Fruit fly (Drosophila melanogaster) whole organism, embryonic: Measurements from ENCODE around the gene Cpr67Fa1.
A peak's percentile ranks its signal among the peaks of the same experiment; 100 is the strongest.

Experiments
- Abd-B ChIP-seq: fragments of 200-800 bp; sonication (Bioruptor generic); optimal IDR thresholded peaks from 2 replicates; lab custom pipeline; 2018; ENCODE audit warnings: missing biosample characterization, mild to moderate bottlenecking, missing genetic modification characterization, moderate library complexity
- Awh ChIP-seq: fragments of 200-800 bp; sonication (Bioruptor generic); IDR thresholded peaks from 2 replicates; pipeline ENCODE4, ENCODE4 v1.3.6; 2022; ENCODE audit warnings: missing biosample characterization, missing genetic modification characterization
- Bdp1 ChIP-seq: fragments of 200-800 bp; sonication (Bioruptor generic); optimal IDR thresholded peaks from 3 replicates; lab custom pipeline; 2016; ENCODE audit warnings: missing biosample characterization, missing genetic modification characterization
- CG1024 ChIP-seq: fragments of 200-800 bp; sonication (Bioruptor generic); IDR thresholded peaks from 2 replicates; pipeline ENCODE4 v1.3.6; 2022; ENCODE audit warnings: missing biosample characterization, missing genetic modification characterization
- CG10654 ChIP-seq: fragments of 200-800 bp; sonication (Bioruptor generic); optimal IDR thresholded peaks from 2 replicates; lab custom pipeline; 2016; ENCODE audit warnings: missing biosample characterization, missing genetic modification characterization
- CG13624 ChIP-seq: fragments of 200-800 bp; sonication (Bioruptor generic); optimal IDR thresholded peaks from 2 replicates; lab custom pipeline; 2016; ENCODE audit warnings: missing biosample characterization, missing genetic modification characterization
- CG14710 ChIP-seq: fragments of 200-800 bp; sonication (Bioruptor generic); optimal IDR thresholded peaks from 3 replicates; lab custom pipeline; 2019; ENCODE audit warnings: missing biosample characterization, mild to moderate bottlenecking, missing genetic modification characterization, moderate library complexity
- CG18011 ChIP-seq: fragments of 200-800 bp; sonication (Bioruptor generic); optimal IDR thresholded peaks from 2 replicates; lab custom pipeline; 2017; ENCODE audit warnings: missing biosample characterization, missing genetic modification characterization, mild to moderate bottlenecking, moderate library complexity, missing genotype
- CG1832 ChIP-seq: fragments of 200-800 bp; sonication (Bioruptor generic); optimal IDR thresholded peaks from 2 replicates; lab custom pipeline; 2017; ENCODE audit warnings: missing biosample characterization, mild to moderate bottlenecking, missing genetic modification characterization, inconsistent platforms
- CG30020 ChIP-seq: fragments of 200-800 bp; optimal IDR thresholded peaks from 2 replicates; lab custom pipeline; 2019; ENCODE audit warnings: missing biosample characterization, mild to moderate bottlenecking, missing genetic modification characterization, moderate library complexity
- CG31224 ChIP-seq: fragments of 200-800 bp; sonication (Bioruptor generic); IDR thresholded peaks from 2 replicates; pipeline ENCODE4 v1.3.6; 2022; ENCODE audit warnings: missing biosample characterization, missing genetic modification characterization
- CG3281 ChIP-seq: fragments of 200-800 bp; sonication (Bioruptor generic); optimal IDR thresholded peaks from 3 replicates; lab custom pipeline; 2017; ENCODE audit warnings: missing biosample characterization, mild to moderate bottlenecking, missing genetic modification characterization
- CG3726 ChIP-seq: fragments of 200-800 bp; sonication (Bioruptor generic); IDR thresholded peaks from 3 replicates; pipeline ENCODE4, ENCODE4 v1.3.6; 2022; ENCODE audit warnings: missing biosample characterization, missing genetic modification characterization
- CG4617 ChIP-seq: fragments of 200-800 bp; sonication (Bioruptor generic); optimal IDR thresholded peaks from 3 replicates; lab custom pipeline; 2016; ENCODE audit warnings: missing biosample characterization, missing genetic modification characterization, borderline replicate concordance
- CG6654 ChIP-seq: fragments of 200-800 bp; sonication (Bioruptor generic); optimal IDR thresholded peaks from 2 replicates; lab custom pipeline; 2017; ENCODE audit warnings: missing biosample characterization, mild to moderate bottlenecking, missing genetic modification characterization
- CG8765 ChIP-seq: fragments of 200-800 bp; sonication (Bioruptor generic); IDR thresholded peaks from 2 replicates; pipeline ENCODE4 v1.3.6; 2022; ENCODE audit warnings: missing biosample characterization, missing genetic modification characterization
- Deaf1 ChIP-seq: fragments of 200-800 bp; optimal IDR thresholded peaks from 3 replicates; lab custom pipeline; 2019; ENCODE audit warnings: missing biosample characterization, mild to moderate bottlenecking, missing genetic modification characterization, moderate library complexity
- Dref ChIP-seq: fragments of 200-800 bp; sonication (Bioruptor generic); IDR thresholded peaks from 2 replicates; pipeline ENCODE4 v1.3.6; 2022; ENCODE audit warnings: missing biosample characterization, missing genetic modification characterization
- Gug ChIP-seq: fragments of 200-800 bp; sonication (Bioruptor generic); IDR thresholded peaks from 4 replicates; pipeline ENCODE4 v1.3.6; 2022; ENCODE audit warnings: missing biosample characterization, missing genetic modification characterization
- Hey ChIP-seq: fragments of 200-800 bp; sonication (Bioruptor generic); optimal IDR thresholded peaks from 3 replicates; lab custom pipeline; 2018; ENCODE audit warnings: missing biosample characterization, mild to moderate bottlenecking, missing genetic modification characterization
- Hmx ChIP-seq: fragments of 200-800 bp; sonication (Bioruptor generic); optimal IDR thresholded peaks from 2 replicates; lab custom pipeline; 2016; ENCODE audit warnings: missing biosample characterization, missing genetic modification characterization
- Jarid2 ChIP-seq: fragments of 200-800 bp; sonication (Bioruptor generic); optimal IDR thresholded peaks from 3 replicates; lab custom pipeline; 2017; ENCODE audit warnings: mild to moderate bottlenecking, missing biosample characterization, missing genetic modification reagents, missing genetic modification characterization
- Sox100B ChIP-seq: fragments of 200-800 bp; sonication (Bioruptor generic); optimal IDR thresholded peaks from 3 replicates; lab custom pipeline; 2018; ENCODE audit warnings: missing biosample characterization, mild to moderate bottlenecking, missing genetic modification characterization
- ato ChIP-seq: fragments of 200-800 bp; sonication (Bioruptor generic); IDR thresholded peaks from 2 replicates; pipeline ENCODE4 v1.3.6; 2022; ENCODE audit warnings: missing biosample characterization, missing genetic modification characterization; ENCODE audit not compliant: partially characterized antibody
- az2 ChIP-seq: fragments of 200-800 bp; sonication (Bioruptor generic); optimal IDR thresholded peaks from 3 replicates; lab custom pipeline; 2016; ENCODE audit warnings: missing biosample characterization, missing genetic modification characterization
- caup ChIP-seq: fragments of 200-800 bp; sonication (Bioruptor generic); optimal IDR thresholded peaks from 3 replicates; lab custom pipeline; 2017; ENCODE audit warnings: missing biosample characterization, mild to moderate bottlenecking, missing genetic modification characterization, moderate library complexity; ENCODE audit not compliant: severe bottlenecking
- cg ChIP-seq: fragments of 200-800 bp; sonication (Bioruptor generic); optimal IDR thresholded peaks from 3 replicates; lab custom pipeline; 2019; ENCODE audit warnings: missing biosample characterization, mild to moderate bottlenecking, missing genetic modification characterization, moderate library complexity
- chm ChIP-seq: fragments of 200-800 bp; sonication (Bioruptor generic); IDR thresholded peaks from 2 replicates; pipeline ENCODE4 v1.3.6; 2022; ENCODE audit warnings: missing biosample characterization, missing genetic modification characterization
- corto ChIP-seq: fragments of 200-800 bp; sonication (Bioruptor generic); optimal IDR thresholded peaks from 2 replicates; lab custom pipeline; 2016; ENCODE audit warnings: missing biosample characterization, mild to moderate bottlenecking, missing genetic modification characterization, moderate library complexity
- cwo ChIP-seq: fragments of 200-800 bp; sonication (Bioruptor generic); optimal IDR thresholded peaks from 3 replicates; lab custom pipeline; 2017; ENCODE audit warnings: missing biosample characterization, missing genetic modification characterization, mild to moderate bottlenecking, moderate library complexity, missing genetic modification reagents
- dati ChIP-seq: fragments of 200-800 bp; sonication (Bioruptor generic); IDR thresholded peaks from 2 replicates; pipeline ENCODE4 v1.3.6; 2022; ENCODE audit warnings: missing biosample characterization, missing genetic modification characterization
- dysf ChIP-seq: fragments of 200-800 bp; sonication (Bioruptor generic); IDR thresholded peaks from 3 replicates; pipeline ENCODE4 v1.3.6; 2022; ENCODE audit warnings: missing biosample characterization, missing genetic modification characterization
- esg ChIP-seq: fragments of 200-800 bp; sonication (Bioruptor generic); conservative IDR thresholded peaks from 2 replicates; pipeline ENCODE4 v1.3.6; 2022; ENCODE audit warnings: missing biosample characterization, missing genetic modification characterization
- eve ChIP-seq, 2 experiments: fragments of >200 bp; optimal IDR thresholded peaks; 2 replicates each; lab custom pipeline; 2017; ENCODE audit warnings: missing biosample characterization in 2 of 2, missing genetic modification characterization in 2 of 2
- fd102C ChIP-seq: fragments of 200-800 bp; sonication (Bioruptor generic); optimal IDR thresholded peaks from 2 replicates; lab custom pipeline; 2018; ENCODE audit warnings: missing biosample characterization, mild to moderate bottlenecking, missing genetic modification characterization, moderate library complexity
- fd96Cb ChIP-seq: fragments of 200-800 bp; sonication (Bioruptor generic); optimal IDR thresholded peaks from 2 replicates; lab custom pipeline; 2018; ENCODE audit warnings: missing biosample characterization, mild to moderate bottlenecking, missing genetic modification characterization, moderate library complexity
- kah ChIP-seq: fragments of 200-800 bp; sonication (Bioruptor generic); optimal IDR thresholded peaks from 2 replicates; lab custom pipeline; 2018; ENCODE audit warnings: missing biosample characterization, mild to moderate bottlenecking, missing genetic modification characterization
- kni ChIP-seq: fragments of 200-800 bp; sonication (Bioruptor generic); optimal IDR thresholded peaks from 3 replicates; lab custom pipeline; 2017; ENCODE audit warnings: mild to moderate bottlenecking, missing biosample characterization, missing genetic modification reagents, missing genetic modification characterization
- maf-S ChIP-seq: fragments of 200-800 bp; sonication (Bioruptor generic); optimal IDR thresholded peaks from 2 replicates; lab custom pipeline; 2016; ENCODE audit warnings: missing biosample characterization, missing genetic modification characterization
- nerfin-1 ChIP-seq: fragments of 200-800 bp; sonication (Bioruptor generic); optimal IDR thresholded peaks from 3 replicates; lab custom pipeline; 2019; ENCODE audit warnings: missing biosample characterization, mild to moderate bottlenecking, missing genetic modification characterization, moderate library complexity
- otp ChIP-seq: fragments of 200-800 bp; sonication (Bioruptor generic); IDR thresholded peaks from 3 replicates; pipeline ENCODE4, ENCODE4 v1.3.6; 2022; ENCODE audit warnings: missing biosample characterization, missing genetic modification characterization
- sd ChIP-seq: fragments of 200-800 bp; sonication (Bioruptor generic); optimal IDR thresholded peaks from 3 replicates; lab custom pipeline; 2018; ENCODE audit warnings: missing biosample characterization, mild to moderate bottlenecking, missing genetic modification characterization, moderate library complexity
- sna ChIP-seq: fragments of 200-800 bp; sonication (Bioruptor generic); IDR thresholded peaks from 2 replicates; pipeline ENCODE4 v1.3.6; 2022; ENCODE audit warnings: missing biosample characterization, missing genetic modification characterization; ENCODE audit not compliant: partially characterized antibody
- stc ChIP-seq: fragments of 200-800 bp; sonication (Bioruptor generic); IDR thresholded peaks from 2 replicates; pipeline ENCODE4 v1.3.6; 2022; ENCODE audit warnings: missing biosample characterization, missing genetic modification characterization
- tll ChIP-seq, 2 experiments: fragments of 200-800 bp in 1 of 2; fragments of >200 bp in 1 of 2; sonication (Bioruptor generic) in 1 of 2; optimal IDR thresholded peaks; 2 replicates each; lab custom pipeline; 2017 to 2019; ENCODE audit warnings: missing biosample characterization in 2 of 2, missing genetic modification characterization in 2 of 2, mild to moderate bottlenecking in 1 of 2, moderate library complexity in 1 of 2
- unc-4 ChIP-seq: fragments of 200-800 bp; sonication (Bioruptor generic); IDR thresholded peaks from 2 replicates; pipeline ENCODE4 v1.3.6; 2022; ENCODE audit warnings: missing biosample characterization, missing genetic modification characterization; ENCODE audit not compliant: partially characterized antibody
- z ChIP-seq: fragments of 200-800 bp; sonication (Bioruptor generic); IDR thresholded peaks from 3 replicates; pipeline ENCODE4 v1.3.6; 2022; ENCODE audit warnings: missing biosample characterization, missing genetic modification characterization
- zen2 ChIP-seq: fragments of 200-800 bp; sonication (Bioruptor generic); IDR thresholded peaks from 3 replicates; pipeline ENCODE4 v1.3.6; 2022; ENCODE audit warnings: missing biosample characterization, missing genetic modification characterization; ENCODE audit not compliant: partially characterized antibody
- zf30C ChIP-seq: fragments of 200-800 bp; sonication (Bioruptor generic); optimal IDR thresholded peaks from 3 replicates; lab custom pipeline; 2018; ENCODE audit warnings: missing biosample characterization, mild to moderate bottlenecking, missing genetic modification characterization
- zfh1 ChIP-seq: fragments of 200-800 bp; sonication (Bioruptor generic); IDR thresholded peaks from 3 replicates; pipeline ENCODE4 v1.3.6; 2022; ENCODE audit warnings: missing biosample characterization, missing genetic modification characterization

Gene Cpr67Fa1

DNA sequence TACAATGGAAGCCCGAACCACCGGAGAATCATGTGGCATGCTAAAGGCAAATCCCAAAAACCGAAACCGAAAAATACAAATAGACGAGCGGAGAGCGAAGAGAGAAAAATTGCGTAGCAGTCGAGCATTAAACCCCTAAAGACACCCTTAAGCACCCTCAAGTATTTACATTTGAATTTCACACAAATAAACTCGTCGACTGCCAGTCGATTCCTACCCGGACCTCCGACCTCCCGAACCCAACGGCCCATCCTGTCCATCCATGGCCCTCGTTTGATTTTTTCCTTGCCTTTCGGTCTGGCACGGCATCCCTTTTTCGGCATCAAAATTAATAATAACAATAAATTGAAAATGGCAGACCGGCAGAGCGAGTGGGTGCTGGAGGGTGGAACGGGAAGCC is 47.0 kb upstream of the Cpr67Fa1 start (continued):
- TF ChIP-seq sna (no peak), fd96Cb (tag; lab: Kevin White, UChicago) (no peak), stc (GFP tag; lab: Robert Waterston, UW) (no peak; the same call in 1 of the 2 replicates), ato (no peak), cg (no peak), tll (GFP tag; optimal IDR thresholded peaks at IDR 0.05; lab: Kevin White, UChicago) (peak in 1 of 2 experiments; percentile 66), CG31224 (0 out of 2 replicates have a peak, but pooled peaks have one; percentile 67), CG6654 (GFP tag; lab: Kevin White, UChicago) (no peak), Hey (tag; lab: Kevin White, UChicago) (peak; percentile 23), Deaf1 (tag; lab: Kevin White, UChicago) (peak; percentile 15), fd102C (GFP tag; lab: Kevin White, UChicago) (no peak), esg (GFP tag; lab: Robert Waterston, UW) (no peak), Bdp1 (GFP tag; lab: Kevin White, UChicago) (no peak), CG3281 (GFP tag; lab: Kevin White, UChicago) (no peak), Sox100B (GFP tag; lab: Kevin White, UChicago) (no peak), zfh1 (GFP tag; lab: Robert Waterston, UW) (no peak), CG18011 (GFP tag; lab: Kevin White, UChicago) (no peak), az2 (no peak), CG14710 (tag; lab: Kevin White, UChicago) (no peak), maf-S (GFP tag; lab: Kevin White, UChicago) (no peak), dysf (GFP tag; lab: Robert Waterston, UW) (no peak), Hmx (GFP tag; lab: Kevin White, UChicago) (no peak), corto (GFP tag; lab: Kevin White, UChicago) (no peak), z (GFP tag; lab: Robert Waterston, UW) (no peak), CG1024 (no peak), unc-4 (GFP tag; lab: Robert Waterston, UW) (no peak), chm (GFP tag; lab: Robert Waterston, UW) (0 out of 2 replicates have a peak, but pooled peaks have one; percentile 23), kni (GFP tag; lab: Kevin White, UChicago) (peak; percentile 51), kah (GFP tag; lab: Kevin White, UChicago) (no peak), eve (GFP tag; optimal IDR thresholded peaks at IDR 0.05; lab: Kevin White, UChicago) (no peak), caup (no peak), Dref (GFP tag; lab: Robert Waterston, UW) (no peak), CG1832 (no peak), dati (GFP tag; lab: Robert Waterston, UW) (no peak), otp (no peak), CG8765 (GFP tag; lab: Robert Waterston, UW) (no peak), Awh (GFP tag; lab: Robert Waterston, UW) (no peak), Jarid2 (GFP tag; lab: Kevin White, UChicago) (no peak), Abd-B (GFP tag; lab: Kevin White, UChicago) (no peak), nerfin-1 (tag; lab: Kevin White, UChicago) (peak; percentile 26), Gug (GFP tag; lab: Robert Waterston, UW) (no peak), sd (peak; percentile 11), CG4617 (GFP tag; lab: Kevin White, UChicago) (no peak), CG10654 (GFP tag; lab: Kevin White, UChicago) (no peak), CG3726 (GFP tag; lab: Robert Waterston, UW) (no peak), zf30C (GFP tag; lab: Kevin White, UChicago) (no peak), CG30020 (tag; lab: Kevin White, UChicago) (no peak), cwo (GFP tag; lab: Kevin White, UChicago) (no peak), zen2 (GFP tag; lab: Robert Waterston, UW) (no peak), CG13624 (GFP tag; lab: Kevin White, UChicago) (no peak)
